Fruit fly (Drosophila melanogaster) Kc167 (cell line): Measurements from ENCODE around the gene nxf2.

Experiments used
- Myc ChIP-seq: fragments of >200 bp; optimal IDR thresholded peaks from 2 replicates; lab custom pipeline; 2017; ENCODE audit warnings: missing external identifiers
- Sin3A ChIP-seq: fragments of >200 bp; optimal IDR thresholded peaks from 2 replicates; lab custom pipeline; 2018; ENCODE audit warnings: missing external identifiers
- h ChIP-seq: fragments of >200 bp; optimal IDR thresholded peaks from 3 replicates; lab custom pipeline; 2018; ENCODE audit warnings: missing external identifiers
- insv ChIP-seq: fragments of >200 bp; optimal IDR thresholded peaks from 3 replicates; lab custom pipeline; 2018; ENCODE audit warnings: missing external identifiers
- psq ChIP-seq: fragments of >200 bp; optimal IDR thresholded peaks from 2 replicates; lab custom pipeline; 2017; ENCODE audit warnings: missing external identifiers
- ttk ChIP-seq: sonication (Bioruptor generic); optimal IDR thresholded peaks from 2 replicates; lab custom pipeline; 2017; ENCODE audit warnings: missing external identifiers

Gene nxf2

DNA sequence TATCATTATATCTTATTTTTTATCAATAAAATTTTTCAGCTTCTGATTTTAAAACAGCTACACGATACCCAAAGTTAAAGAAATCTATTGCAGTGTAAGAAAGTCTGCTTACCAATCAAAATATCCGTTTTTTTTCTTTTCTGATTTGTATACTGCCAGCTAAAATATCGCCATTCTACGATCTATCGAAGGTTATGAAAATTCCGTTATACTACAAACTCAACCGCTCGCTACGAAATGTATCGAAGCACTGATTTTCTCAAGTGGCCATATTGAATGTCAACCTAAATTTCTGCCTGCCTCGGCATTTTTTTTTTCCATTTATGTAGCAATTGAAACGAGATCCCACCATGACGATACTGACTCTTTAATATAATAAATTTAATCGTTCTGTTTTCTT, at the start of gene nxf2:
TSS of gene nxf2 (minus strand) at position 258 of the 400 bp plus-strand sequence.
- no peak for TF ChIP-seq ttk (lab: Kevin White, UChicago)
- no peak for TF ChIP-seq Myc (lab: Kevin White, UChicago)
- no peak for TF ChIP-seq Sin3A
- no peak for TF ChIP-seq psq (lab: Kevin White, UChicago)
- no peak for TF ChIP-seq insv (lab: Kevin White, UChicago)
- no peak for TF ChIP-seq h (lab: Kevin White, UChicago)

dm6 chr3L:16629793-16630192, 49.7 kb upstream of the nxf2 start:
- TF ChIP-seq Myc (lab: Kevin White, UChicago) (no peak), psq (lab: Kevin White, UChicago) (no peak), Sin3A (no peak), h (lab: Kevin White, UChicago) (no peak), insv (lab: Kevin White, UChicago) (no peak), ttk (lab: Kevin White, UChicago) (no peak)

dm6 chr3L:16626199-16626598, 46.1 kb upstream of the nxf2 start:
- TF ChIP-seq psq (lab: Kevin White, UChicago), result no peak
- no peak for TF ChIP-seq Myc (lab: Kevin White, UChicago)
- TF ChIP-seq ttk (lab: Kevin White, UChicago), result no peak
- no peak for TF ChIP-seq Sin3A
- TF ChIP-seq h (lab: Kevin White, UChicago), result no peak
- TF ChIP-seq insv (lab: Kevin White, UChicago), result no peak

- TF ChIP-seq psq (lab: Kevin White, UChicago), result no peak
- TF ChIP-seq Sin3A, result no peak
- TF ChIP-seq insv (lab: Kevin White, UChicago), result no peak
- TF ChIP-seq ttk (lab: Kevin White, UChicago), result no peak
- TF ChIP-seq h (lab: Kevin White, UChicago), result no peak
- TF ChIP-seq Myc (lab: Kevin White, UChicago), result no peak
These were observed 35.1 kb upstream of the nxf2 start, which contains the start of gene Mo25 for dm6 chr3L:16615132-16615709. Gene Mo25 (minus strand): TSS chr3L:16615472.

DNA sequence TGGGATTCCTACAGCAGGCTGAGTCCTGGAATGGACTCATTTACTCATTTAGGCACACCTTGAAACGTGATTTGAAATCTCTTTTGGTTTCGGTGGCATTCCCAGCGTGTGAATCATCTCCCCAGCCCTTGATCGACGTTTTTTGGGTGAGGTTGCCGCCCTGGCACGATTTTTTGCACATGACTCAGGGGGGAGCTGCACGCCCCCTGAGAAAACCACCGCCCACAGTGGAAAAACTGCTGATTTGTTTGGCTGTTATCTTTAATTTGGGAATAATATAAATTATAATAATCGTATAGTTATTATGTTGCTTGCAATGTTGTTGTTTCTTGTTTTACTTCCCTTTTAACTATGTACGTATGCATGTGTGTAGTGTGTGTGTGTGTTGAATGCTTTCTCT, 32.9 kb upstream of the nxf2 start:
- no peak for TF ChIP-seq ttk (lab: Kevin White, UChicago)
- TF ChIP-seq h (lab: Kevin White, UChicago), result no peak
- no peak for TF ChIP-seq insv (lab: Kevin White, UChicago)
- no peak for TF ChIP-seq Sin3A
- no peak for TF ChIP-seq psq (lab: Kevin White, UChicago)
- no peak for TF ChIP-seq Myc (lab: Kevin White, UChicago)

- TF ChIP-seq Sin3A, result no peak
- TF ChIP-seq h (lab: Kevin White, UChicago), result no peak
- no peak for TF ChIP-seq insv (lab: Kevin White, UChicago)
- TF ChIP-seq Myc (lab: Kevin White, UChicago), result no peak
- TF ChIP-seq ttk (lab: Kevin White, UChicago), result no peak
- no peak for TF ChIP-seq psq (lab: Kevin White, UChicago)
These were observed 32.0 kb upstream of the nxf2 start, which contains the start of gene CG4101 for dm6 chr3L:16612152-16612551. Gene CG4101 (plus strand): TSS chr3L:16612486.

- TF ChIP-seq ttk (lab: Kevin White, UChicago), result no peak
- no peak for TF ChIP-seq insv (lab: Kevin White, UChicago)
- TF ChIP-seq Myc (lab: Kevin White, UChicago), result no peak
- no peak for TF ChIP-seq Sin3A
- TF ChIP-seq h (lab: Kevin White, UChicago), result no peak
- TF ChIP-seq psq (lab: Kevin White, UChicago), result no peak
These were observed 30.1 kb upstream of the nxf2 start, which contains the start of gene Prosbeta6 for dm6 chr3L:16610201-16610600. Gene Prosbeta6 (minus strand): TSS chr3L:16610418.

DNA sequence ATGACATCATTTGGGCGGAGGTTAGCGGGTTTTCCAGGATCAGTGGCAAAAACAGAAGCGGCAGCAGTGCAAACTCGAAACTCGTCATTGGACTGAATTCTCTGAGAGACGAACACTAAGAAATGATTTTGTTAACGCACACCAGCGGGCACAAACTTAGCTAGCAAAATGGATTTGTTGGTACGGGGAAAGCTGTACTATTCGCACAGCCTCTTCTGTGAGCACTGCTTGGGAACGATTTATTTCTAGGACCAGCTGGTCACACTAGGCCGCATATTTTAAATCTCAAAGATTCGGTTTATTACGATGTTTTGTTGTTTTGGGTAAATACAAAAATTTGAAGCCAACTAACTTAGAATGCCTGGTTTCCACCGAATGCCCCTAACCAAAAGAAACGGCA, 29.0 kb upstream of the nxf2 start, which contains the start of gene CG4098:
TSS of gene CG4098 (minus strand) at position 228 of the 400 bp plus-strand sequence.
- no peak for TF ChIP-seq insv (lab: Kevin White, UChicago)
- TF ChIP-seq h (lab: Kevin White, UChicago), result no peak
- TF ChIP-seq psq (lab: Kevin White, UChicago), result no peak
- no peak for TF ChIP-seq Myc (lab: Kevin White, UChicago)
- no peak for TF ChIP-seq Sin3A
- TF ChIP-seq ttk (lab: Kevin White, UChicago), result no peak

DNA sequence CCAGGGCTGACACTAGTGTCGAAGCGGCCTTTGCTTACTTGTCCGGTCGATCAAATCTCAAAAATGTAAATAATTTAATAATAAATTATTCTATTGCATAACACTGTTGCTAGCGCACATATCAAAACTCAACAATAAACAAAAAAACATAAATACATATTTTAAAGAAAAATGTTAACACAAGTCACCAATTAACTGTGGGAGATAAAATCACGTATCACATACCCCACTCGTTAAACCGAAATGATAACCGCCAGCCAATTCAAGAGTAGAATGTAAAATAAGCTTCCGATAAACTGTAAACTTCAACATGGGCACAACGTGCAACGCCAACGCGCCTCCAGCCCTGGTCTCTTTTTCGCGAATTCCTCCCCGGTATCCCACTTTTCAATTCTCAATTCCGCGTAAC, 22.6 kb upstream of the nxf2 start, which contains the start of gene Arts:
TSS of gene Arts (plus strand) at position 116 of the 409 bp plus-strand sequence.
- TF ChIP-seq ttk (lab: Kevin White, UChicago) (no peak), insv (lab: Kevin White, UChicago) (no peak), h (lab: Kevin White, UChicago) (no peak), Myc (lab: Kevin White, UChicago) (no peak), Sin3A (no peak), psq (lab: Kevin White, UChicago) (no peak)

dm6 chr3L:16594922-16595518, 14.9 kb upstream of the nxf2 start, which contains the start of the genes spd-2 and Apl:
Gene spd-2 (minus strand): TSS chr3L:16595014.
Gene Apl (plus strand): TSS chr3L:16595181.
- no peak for TF ChIP-seq Myc (lab: Kevin White, UChicago)
- TF ChIP-seq h (lab: Kevin White, UChicago), result no peak
- no peak for TF ChIP-seq Sin3A
- no peak for TF ChIP-seq psq (lab: Kevin White, UChicago)
- TF ChIP-seq insv (lab: Kevin White, UChicago), result no peak
- no peak for TF ChIP-seq ttk (lab: Kevin White, UChicago)

dm6 chr3L:16590860-16591259, 10.8 kb upstream of the nxf2 start, which contains the start of gene tra:
Gene tra (minus strand): TSS chr3L:16591050.
- TF ChIP-seq h (lab: Kevin White, UChicago), result no peak
- TF ChIP-seq psq (lab: Kevin White, UChicago), result no peak
- TF ChIP-seq Sin3A, result no peak
- TF ChIP-seq Myc (lab: Kevin White, UChicago), result no peak
- no peak for TF ChIP-seq insv (lab: Kevin White, UChicago)
- TF ChIP-seq ttk (lab: Kevin White, UChicago), result no peak
